Fruit fly (Drosophila melanogaster) whole organism, embryonic: ENCODE data around the gene CG16736.

Experiments
- Blimp-1 ChIP-seq: fragments of 200-800 bp; sonication (Bioruptor generic); optimal IDR thresholded peaks from 3 replicates; lab custom pipeline; 2018; ENCODE audit warnings: missing biosample characterization, missing genetic modification characterization, mild to moderate bottlenecking, moderate library complexity, missing genetic modification reagents
- CG10209 ChIP-seq: fragments of 200-800 bp; sonication (Bioruptor generic); optimal IDR thresholded peaks from 3 replicates; lab custom pipeline; 2017; ENCODE audit warnings: missing biosample characterization, mild to moderate bottlenecking, missing genetic modification characterization, missing genetic modification reagents
- CG10543 ChIP-seq: fragments of 200-800 bp; sonication (Bioruptor generic); optimal IDR thresholded peaks from 3 replicates; lab custom pipeline; 2017; ENCODE audit warnings: missing biosample characterization, mild to moderate bottlenecking, missing genetic modification characterization, moderate library complexity
- CG10654 ChIP-seq: fragments of 200-800 bp; sonication (Bioruptor generic); optimal IDR thresholded peaks from 2 replicates; lab custom pipeline; 2016; ENCODE audit warnings: missing biosample characterization, missing genetic modification characterization
- CG11504 ChIP-seq: fragments of 200-800 bp; sonication (Bioruptor generic); optimal IDR thresholded peaks from 3 replicates; lab custom pipeline; 2019; ENCODE audit warnings: missing biosample characterization, mild to moderate bottlenecking, missing genetic modification characterization, moderate library complexity
- CG11723 ChIP-seq: fragments of 200-800 bp; sonication (Bioruptor generic); optimal IDR thresholded peaks from 2 replicates; lab custom pipeline; 2017; ENCODE audit warnings: missing biosample characterization, mild to moderate bottlenecking, missing genetic modification characterization
- CG12219 ChIP-seq: fragments of 200-800 bp; sonication (Bioruptor generic); optimal IDR thresholded peaks from 3 replicates; lab custom pipeline; 2018; ENCODE audit warnings: missing biosample characterization, mild to moderate bottlenecking, missing genetic modification characterization
- CG12236 ChIP-seq: fragments of 200-800 bp; sonication (Bioruptor generic); optimal IDR thresholded peaks from 2 replicates; lab custom pipeline; 2016; ENCODE audit warnings: missing biosample characterization, missing genetic modification characterization
- CG15601 ChIP-seq: fragments of 200-800 bp; sonication (Bioruptor generic); optimal IDR thresholded peaks from 3 replicates; lab custom pipeline; 2019; ENCODE audit warnings: missing biosample characterization, mild to moderate bottlenecking, missing genetic modification characterization, moderate library complexity
- CG1603 ChIP-seq: fragments of 200-800 bp; sonication (Bioruptor generic); optimal IDR thresholded peaks from 2 replicates; lab custom pipeline; 2019; ENCODE audit warnings: missing biosample characterization, mild to moderate bottlenecking, missing genetic modification characterization, moderate library complexity
- CG17829 ChIP-seq: fragments of 200-800 bp; optimal IDR thresholded peaks from 2 replicates; lab custom pipeline; 2019; ENCODE audit warnings: missing biosample characterization, mild to moderate bottlenecking, missing genetic modification characterization, moderate library complexity
- CG18262 ChIP-seq: fragments of 200-800 bp; optimal IDR thresholded peaks from 3 replicates; lab custom pipeline; 2019; ENCODE audit warnings: missing biosample characterization, mild to moderate bottlenecking, missing genetic modification characterization, moderate library complexity
- CG3847 ChIP-seq: fragments of 200-800 bp; sonication (Bioruptor generic); IDR thresholded peaks from 2 replicates; pipeline ENCODE4 v1.3.6; 2022; ENCODE audit warnings: missing biosample characterization, missing genetic modification characterization
- CG4328 ChIP-seq: fragments of 200-800 bp; sonication (Bioruptor generic); optimal IDR thresholded peaks from 3 replicates; lab custom pipeline; 2017; ENCODE audit warnings: missing biosample characterization, missing genetic modification reagents, missing genetic modification characterization
- CG4424 ChIP-seq: fragments of 200-800 bp; sonication (Bioruptor generic); optimal IDR thresholded peaks from 3 replicates; lab custom pipeline; 2016; ENCODE audit warnings: missing biosample characterization, missing genetic modification characterization
- CG4617 ChIP-seq: fragments of 200-800 bp; sonication (Bioruptor generic); optimal IDR thresholded peaks from 3 replicates; lab custom pipeline; 2016; ENCODE audit warnings: missing biosample characterization, missing genetic modification characterization, borderline replicate concordance
- CG8359 ChIP-seq: fragments of 200-800 bp; sonication (Bioruptor generic); optimal IDR thresholded peaks from 2 replicates; lab custom pipeline; 2017; ENCODE audit warnings: missing biosample characterization, mild to moderate bottlenecking, missing genetic modification characterization, borderline replicate concordance
- CG8924 ChIP-seq: fragments of 200-800 bp; optimal IDR thresholded peaks from 3 replicates; lab custom pipeline; 2019; ENCODE audit warnings: missing biosample characterization, mild to moderate bottlenecking, missing genetic modification characterization, moderate library complexity
- CG8944 ChIP-seq: fragments of 200-800 bp; sonication (Bioruptor generic); optimal IDR thresholded peaks from 3 replicates; lab custom pipeline; 2016; ENCODE audit warnings: missing biosample characterization, missing genetic modification characterization
- CG9727 ChIP-seq: fragments of 200-800 bp; sonication (Bioruptor generic); optimal IDR thresholded peaks from 3 replicates; lab custom pipeline; 2017; ENCODE audit warnings: missing biosample characterization, mild to moderate bottlenecking, missing genetic modification characterization
- CTCF ChIP-seq: fragments of 200-800 bp; sonication (Bioruptor generic); optimal IDR thresholded peaks from 2 replicates; lab custom pipeline; 2017; ENCODE audit warnings: missing biosample characterization, mild to moderate bottlenecking, missing genetic modification characterization, moderate library complexity
- Chrac-16 ChIP-seq: fragments of 200-800 bp; sonication (Bioruptor generic); optimal IDR thresholded peaks from 3 replicates; lab custom pipeline; 2016; ENCODE audit warnings: missing biosample characterization, missing genetic modification characterization
- CrebB ChIP-seq: fragments of 200-800 bp; sonication (Bioruptor generic); optimal IDR thresholded peaks from 3 replicates; lab custom pipeline; 2018; ENCODE audit warnings: missing biosample characterization, mild to moderate bottlenecking, missing genetic modification characterization
- Fer3 ChIP-seq: fragments of 200-800 bp; sonication (Bioruptor generic); optimal IDR thresholded peaks from 2 replicates; lab custom pipeline; 2018; ENCODE audit warnings: missing biosample characterization, mild to moderate bottlenecking, missing genetic modification characterization, moderate library complexity
- Hr78 ChIP-seq, 2 experiments: fragments of 200-800 bp in 1 of 2; fragments of >200 bp in 1 of 2; sonication (Bioruptor generic) in 1 of 2; optimal IDR thresholded peaks; 2 replicates each; lab custom pipeline; 2017 to 2019; ENCODE audit warnings: missing biosample characterization in 2 of 2, missing genetic modification characterization in 2 of 2, mild to moderate bottlenecking in 1 of 2, moderate library complexity in 1 of 2
- Lpt ChIP-seq: fragments of >200 bp; optimal IDR thresholded peaks from 2 replicates; lab custom pipeline; 2018; ENCODE audit warnings: missing biosample characterization, missing genetic modification characterization
- Max ChIP-seq: fragments of 200-800 bp; sonication (Bioruptor generic); optimal IDR thresholded peaks from 2 replicates; lab custom pipeline; 2016; ENCODE audit warnings: missing biosample characterization, mild to moderate bottlenecking, missing genetic modification characterization
- Nf-YB ChIP-seq: fragments of 200-800 bp; sonication (Bioruptor generic); optimal IDR thresholded peaks from 3 replicates; lab custom pipeline; 2019; ENCODE audit warnings: missing biosample characterization, mild to moderate bottlenecking, missing genetic modification characterization, moderate library complexity
- PHDP ChIP-seq: fragments of 200-800 bp; sonication (Bioruptor generic); optimal IDR thresholded peaks from 3 replicates; lab custom pipeline; 2018; ENCODE audit warnings: missing biosample characterization, mild to moderate bottlenecking, missing genetic modification characterization, moderate library complexity
- Six4 ChIP-seq: fragments of 200-800 bp; sonication (Bioruptor generic); optimal IDR thresholded peaks from 2 replicates; lab custom pipeline; 2016; ENCODE audit warnings: missing biosample characterization, missing genetic modification characterization
- Stat92E ChIP-seq, 3 experiments: fragments of >200 bp in 2 of 3; fragments of 200-800 bp in 1 of 3; sonication (Bioruptor generic) in 1 of 3; optimal IDR thresholded peaks; 2 replicates each; lab custom pipeline; 2017 to 2019; ENCODE audit warnings: missing biosample characterization in 3 of 3, missing genetic modification characterization in 3 of 3, mild to moderate bottlenecking in 1 of 3, moderate library complexity in 1 of 3
- TFAM ChIP-seq: fragments of 200-800 bp; sonication (Bioruptor generic); optimal IDR thresholded peaks from 2 replicates; lab custom pipeline; 2017; ENCODE audit warnings: missing biosample characterization, missing genetic modification characterization, inconsistent platforms
- Vsx1 ChIP-seq: fragments of 200-800 bp; sonication (Bioruptor generic); optimal IDR thresholded peaks from 2 replicates; lab custom pipeline; 2017; ENCODE audit warnings: missing biosample characterization, mild to moderate bottlenecking, missing genetic modification characterization, missing genetic modification reagents
- ap ChIP-seq: fragments of 200-800 bp; sonication (Bioruptor generic); IDR thresholded peaks from 2 replicates; pipeline ENCODE4 v1.3.6; 2022; ENCODE audit warnings: missing biosample characterization, missing genetic modification characterization
- bab2 ChIP-seq: fragments of 200-800 bp; sonication (Bioruptor generic); optimal IDR thresholded peaks from 2 replicates; lab custom pipeline; 2016; ENCODE audit warnings: missing biosample characterization, missing genetic modification characterization
- ci ChIP-seq: fragments of 200-800 bp; sonication (Bioruptor generic); IDR thresholded peaks from 3 replicates; pipeline ENCODE4 v1.3.6; 2022; ENCODE audit warnings: missing biosample characterization, missing genetic modification characterization
- dmrt99B ChIP-seq: fragments of 200-800 bp; sonication (Bioruptor generic); optimal IDR thresholded peaks from 2 replicates; lab custom pipeline; 2018; ENCODE audit warnings: missing biosample characterization, mild to moderate bottlenecking, missing genetic modification characterization, moderate library complexity
- emc ChIP-seq: fragments of 200-800 bp; sonication (Bioruptor generic); optimal IDR thresholded peaks from 2 replicates; lab custom pipeline; 2016; ENCODE audit warnings: missing biosample characterization, missing genetic modification characterization
- esg ChIP-seq: fragments of 200-800 bp; sonication (Bioruptor generic); conservative IDR thresholded peaks from 2 replicates; pipeline ENCODE4 v1.3.6; 2022; ENCODE audit warnings: missing biosample characterization, missing genetic modification characterization
- gcm ChIP-seq: fragments of 200-800 bp; sonication (Bioruptor generic); optimal IDR thresholded peaks from 2 replicates; lab custom pipeline; 2019; ENCODE audit warnings: missing biosample characterization, mild to moderate bottlenecking, missing genetic modification characterization, moderate library complexity
- h ChIP-seq: fragments of >200 bp; optimal IDR thresholded peaks from 2 replicates; lab custom pipeline; 2017
- jumu ChIP-seq: fragments of 200-800 bp; sonication (Bioruptor generic); optimal IDR thresholded peaks from 3 replicates; lab custom pipeline; 2016; ENCODE audit warnings: missing biosample characterization, missing genetic modification characterization
- salm ChIP-seq: fragments of 200-800 bp; sonication (Bioruptor generic); optimal IDR thresholded peaks from 2 replicates; lab custom pipeline; 2018; ENCODE audit warnings: missing biosample characterization, mild to moderate bottlenecking, missing genetic modification characterization
- sc ChIP-seq, 3 experiments: fragments of >200 bp in 2 of 3; fragments of 200-800 bp in 1 of 3; sonication (Bioruptor generic) in 1 of 3; optimal IDR thresholded peaks; 2 replicates in 2 of 3; 3 replicates in 1 of 3; lab custom pipeline; 2017; ENCODE audit warnings: mild to moderate bottlenecking in 1 of 3, missing biosample characterization in 1 of 3, missing genetic modification characterization in 1 of 3, missing genetic modification reagents in 1 of 3
- slbo ChIP-seq: fragments of 200-800 bp; sonication (Bioruptor generic); IDR thresholded peaks from 2 replicates; pipeline ENCODE4 v1.3.6; 2022; ENCODE audit warnings: missing biosample characterization, missing genetic modification characterization
- stc ChIP-seq: fragments of 200-800 bp; sonication (Bioruptor generic); IDR thresholded peaks from 2 replicates; pipeline ENCODE4 v1.3.6; 2022; ENCODE audit warnings: missing biosample characterization, missing genetic modification characterization
- twi ChIP-seq: fragments of 200-800 bp; optimal IDR thresholded peaks from 2 replicates; lab custom pipeline; 2019; ENCODE audit warnings: missing biosample characterization, mild to moderate bottlenecking, missing genetic modification characterization, moderate library complexity
- zf30C ChIP-seq: fragments of 200-800 bp; sonication (Bioruptor generic); optimal IDR thresholded peaks from 3 replicates; lab custom pipeline; 2018; ENCODE audit warnings: missing biosample characterization, mild to moderate bottlenecking, missing genetic modification characterization

Gene CG16736

DNA sequence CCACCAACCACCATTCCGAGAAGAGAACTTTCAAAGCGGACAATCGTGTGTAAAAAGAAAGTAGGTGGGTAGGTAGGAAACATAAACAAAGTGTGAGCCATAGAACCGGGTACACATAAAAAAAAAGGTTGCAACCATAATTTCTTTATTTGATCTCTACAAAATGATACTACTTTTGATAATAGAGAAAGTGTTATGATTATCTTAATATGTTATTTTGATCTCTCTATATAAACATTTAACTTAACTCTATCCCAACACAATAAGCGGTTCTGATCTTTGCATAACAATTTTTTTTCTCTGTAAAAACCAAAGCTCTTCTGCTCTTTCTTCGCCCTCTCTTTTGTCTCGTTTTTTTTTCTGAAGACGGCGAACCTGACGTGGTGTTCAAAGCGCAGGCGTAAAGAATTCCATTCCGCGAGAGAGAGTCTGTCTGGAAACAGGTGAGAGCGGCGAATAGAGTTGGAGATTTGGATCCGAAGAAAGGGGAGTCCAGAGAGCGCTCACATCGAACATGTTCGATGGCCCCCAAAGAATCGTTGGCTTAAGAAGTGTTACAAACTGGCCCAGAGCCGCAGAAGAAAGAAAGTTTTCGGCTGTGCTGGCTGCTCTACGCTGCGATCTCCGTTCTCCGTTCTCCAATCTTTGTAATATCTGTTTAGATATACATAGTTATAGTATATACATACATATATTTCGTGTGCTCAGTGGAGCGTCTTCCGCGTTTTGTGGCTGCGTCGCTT is 10.5 kb downstream of the CG16736 start (continued):
- TF ChIP-seq PHDP (tag; lab: Kevin White, UChicago) (peak; percentile 74), bab2 (peak; percentile 38), CG1603 (tag; lab: Kevin White, UChicago) (peak; percentile 51), Nf-YB (peak; percentile 50), h (lab: Kevin White, UChicago) (no peak), CG10209 (GFP tag; lab: Kevin White, UChicago) (peak; percentile 43), stc (GFP tag; lab: Robert Waterston, UW) (peak; percentile 71; the same call in 1 of the 2 replicates), Lpt (GFP tag; lab: Kevin White, UChicago) (no peak), Six4 (GFP tag; lab: Kevin White, UChicago) (peak; percentile 57), Blimp-1 (peak; percentile 84), salm (peak; percentile 51), twi (tag; lab: Kevin White, UChicago) (peak; percentile 21), CG11504 (peak; percentile 76), CG18262 (tag; lab: Kevin White, UChicago) (peak; percentile 80), CG12219 (GFP tag; lab: Kevin White, UChicago) (peak; percentile 67), CG8359 (GFP tag; lab: Kevin White, UChicago) (peak; percentile 65), esg (peak; percentile 52; the same call in 1 of the 2 replicates), TFAM (GFP tag; lab: Kevin White, UChicago) (no peak), sc (optimal IDR thresholded peaks at IDR 0.05; lab: Kevin White, UChicago) (no peak), sc (GFP tag; optimal IDR thresholded peaks at IDR 0.05; lab: Kevin White, UChicago) (peak; percentile 58), Max (peak; percentile 23), jumu (GFP tag; lab: Kevin White, UChicago) (peak; percentile 51), CG4424 (GFP tag; lab: Kevin White, UChicago) (peak; percentile 67), CG9727 (GFP tag; lab: Kevin White, UChicago) (peak; percentile 59), CTCF (peak; percentile 11), CG3847 (GFP tag; lab: Robert Waterston, UW) (0 out of 2 replicates have a peak, but pooled peaks have one; percentile 13), CG15601 (peak; percentile 85), CrebB (peak; percentile 25), CG11723 (GFP tag; lab: Kevin White, UChicago) (peak; percentile 64), CG10543 (GFP tag; lab: Kevin White, UChicago) (no peak), slbo (GFP tag; lab: Robert Waterston, UW) (peak; percentile 57), CG12236 (GFP tag; lab: Kevin White, UChicago) (peak; percentile 35), emc (GFP tag; lab: Kevin White, UChicago) (no peak), Chrac-16 (peak; percentile 35), CG8944 (peak; percentile 5), CG4617 (GFP tag; lab: Kevin White, UChicago) (no peak), Fer3 (tag; lab: Kevin White, UChicago) (peak; percentile 43), CG8924 (tag; lab: Kevin White, UChicago) (peak; percentile 78), gcm (GFP tag; lab: Kevin White, UChicago) (peak; percentile 75), CG10654 (GFP tag; lab: Kevin White, UChicago) (peak; percentile 20), ci (peak; percentile 78), CG17829 (peak; percentile 82), ap (GFP tag; lab: Robert Waterston, UW) (no peak), CG4328 (GFP tag; lab: Kevin White, UChicago) (peak; percentile 48), zf30C (GFP tag; lab: Kevin White, UChicago) (peak; percentile 83), Hr78 (GFP tag; optimal IDR thresholded peaks at IDR 0.05; lab: Kevin White, UChicago) (peak in 1 of 2 experiments; percentile 53), Stat92E (GFP tag; optimal IDR thresholded peaks at IDR 0.05; lab: Kevin White, UChicago) (peak in 1 of 3 experiments; percentile 87), dmrt99B (tag; lab: Kevin White, UChicago) (peak; percentile 78), Vsx1 (GFP tag; lab: Kevin White, UChicago) (no peak)
